Worm (Caenorhabditis elegans) whole organism, midembryonic: ENCODE results near the gene irld-17.

Source experiments
- cog-1 ChIP-seq: sonication (generic microtip); optimal IDR thresholded peaks from 2 replicates; lab custom pipeline; 2016; ENCODE audit warnings: missing genetic modification characterization, missing compliant biosample characterization
- flt-1 ChIP-seq: fragments of 200-800 bp; sonication (Bioruptor generic); IDR thresholded peaks from 2 replicates; pipeline ENCODE4 v1.3.6; 2022; ENCODE audit warnings: missing genetic modification characterization, missing compliant biosample characterization
- klf-2 ChIP-seq: fragments of 200-800 bp; sonication (Bioruptor generic); conservative IDR thresholded peaks from 2 replicates; pipeline ENCODE4 v1.3.6; 2022; ENCODE audit warnings: missing genetic modification reagents, missing genetic modification characterization, missing compliant biosample characterization
- med-1 ChIP-seq: sonication (generic microtip); optimal IDR thresholded peaks from 2 replicates; lab custom pipeline; 2017; ENCODE audit warnings: missing genetic modification characterization, mild to moderate bottlenecking, missing compliant biosample characterization, antibody characterized with exemption, missing genetic modification reagents; ENCODE audit not compliant: insufficient read depth
- ref-1 ChIP-seq: fragments of 200-800 bp; sonication (Bioruptor generic); conservative IDR thresholded peaks from 2 replicates; pipeline ENCODE4 v1.3.6; 2022; ENCODE audit warnings: missing genetic modification reagents, missing genetic modification characterization, missing compliant biosample characterization
- ztf-23 ChIP-seq: fragments of 200-800 bp; sonication (Bioruptor generic); IDR thresholded peaks from 2 replicates; pipeline ENCODE4 v1.3.6; 2022; ENCODE audit warnings: missing genetic modification reagents, missing genetic modification characterization, missing compliant biosample characterization
- ztf-29 ChIP-seq: fragments of 200-800 bp; sonication (Bioruptor generic); IDR thresholded peaks from 2 replicates; pipeline ENCODE4 v1.3.6; 2022; ENCODE audit warnings: missing genetic modification reagents, missing genetic modification characterization, missing compliant biosample characterization

DNA sequence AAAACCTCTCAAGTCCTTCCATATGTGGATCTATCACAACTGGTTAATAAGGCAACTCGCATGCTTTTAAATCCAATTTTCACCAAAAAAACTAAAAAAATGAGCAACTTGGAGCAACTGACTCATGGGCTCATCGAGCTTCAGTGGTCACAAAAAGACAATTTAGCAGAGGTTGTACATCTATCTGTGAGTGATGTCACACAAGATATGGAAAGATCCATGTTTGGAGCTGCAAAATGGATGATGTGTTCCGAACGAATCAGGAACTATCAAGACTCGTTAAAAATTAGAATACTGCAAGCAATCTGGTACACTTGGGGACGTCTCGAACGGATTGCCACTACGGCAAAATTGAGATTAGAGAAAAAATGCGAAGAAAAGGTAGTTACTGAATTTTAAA, 20.2 kb upstream of the irld-17 start:
- TF ChIP-seq flt-1 (GFP tag; lab: Robert Waterston, UW) = no peak
- TF ChIP-seq med-1 (GFP tag; lab: Kevin White, UChicago) = no peak
- TF ChIP-seq ref-1 (GFP tag; lab: Robert Waterston, UW) = no peak
- TF ChIP-seq ztf-29 (GFP tag; lab: Robert Waterston, UW) = no peak
- TF ChIP-seq klf-2 (GFP tag; lab: Robert Waterston, UW) = no peak
- no peak for TF ChIP-seq cog-1 (tag; lab: Kevin White, UChicago)
- no peak for TF ChIP-seq ztf-23 (GFP tag; lab: Robert Waterston, UW)
